Worm (Caenorhabditis elegans): ENCODE data around the gene K10H10.6.
A peak's percentile ranks its signal among the peaks of the same experiment; 100 is the strongest.

K10H10.6 gene

ce11 chrII:14488661-14489060 lies 14.4 kb upstream of the K10H10.6 start, which contains the start of gene usp-14:
Gene usp-14, minus strand, starts transcription at chrII:14488688.
- TF ChIP-seq lin-13 (GFP tag; optimal IDR thresholded peaks at IDR 0.05) (no peak), C16A3.4 (tag; optimal IDR thresholded peaks at IDR 0.05) (peak; percentile 38), fkh-8 (tag; optimal IDR thresholded peaks at IDR 0.05) (peak; percentile 55), C34B4.2 (tag; optimal IDR thresholded peaks at IDR 0.05) (no peak), fkh-4 (tag; optimal IDR thresholded peaks at IDR 0.05; ENCODE audit: borderline replicate concordance) (no peak), vab-15 (tag; optimal IDR thresholded peaks at IDR 0.05) (no peak), zip-4 (GFP tag; optimal IDR thresholded peaks at IDR 0.05) (peak; percentile 50), nhr-90 (tag; optimal IDR thresholded peaks at IDR 0.05; ENCODE audit: poor library complexity) (peak; percentile 70), tbx-2 (tag; optimal IDR thresholded peaks at IDR 0.05) (peak; percentile 66), pqm-1 (tag; optimal IDR thresholded peaks at IDR 0.05) (no peak), grh-1 (GFP tag; IDR thresholded peaks at IDR 0.05) (peak; percentile 37; the same call in 1 of the 2 replicates), hlh-4 (tag; optimal IDR thresholded peaks at IDR 0.05) (no peak), nhr-84 (tag; optimal IDR thresholded peaks at IDR 0.05) (no peak), isw-1 (GFP tag; IDR thresholded peaks at IDR 0.05) (peak; percentile 45), lin-35 (GFP tag; optimal IDR thresholded peaks at IDR 0.05) (peak; percentile 82 to 90), C04F5.9 (tag; optimal IDR thresholded peaks at IDR 0.05) (no peak), nhr-47 (tag; optimal IDR thresholded peaks at IDR 0.05) (peak; percentile 73), unc-98 (GFP tag; IDR thresholded peaks at IDR 0.05) (no peak), ceh-88 (GFP tag; IDR thresholded peaks at IDR 0.05) (no peak), Y116A8C.19 (tag; optimal IDR thresholded peaks at IDR 0.05; ENCODE audit: borderline replicate concordance) (no peak), hlh-17 (GFP tag; optimal IDR thresholded peaks at IDR 0.05; ENCODE audit: borderline replicate concordance) (no peak), snpc-4 (tag; optimal IDR thresholded peaks at IDR 0.05) (peak; percentile 68), efl-1 (optimal IDR thresholded peaks at IDR 0.05) (peak; percentile 77 to 80), efl-1 (GFP tag; optimal IDR thresholded peaks at IDR 0.05 in 1 of 2) (peak; percentile 82 to 98), nhr-20 (tag; optimal IDR thresholded peaks at IDR 0.05) (peak; percentile 67), irx-1 (tag; optimal IDR thresholded peaks at IDR 0.05) (peak; percentile 51), fos-1 (tag; optimal IDR thresholded peaks at IDR 0.05) (no peak), nhr-28 (tag; optimal IDR thresholded peaks at IDR 0.05) (no peak), egl-13 (tag; optimal IDR thresholded peaks at IDR 0.05) (peak; percentile 20), ceh-8 (GFP tag; optimal IDR thresholded peaks at IDR 0.05) (no peak), lin-39 (tag; optimal IDR thresholded peaks at IDR 0.05) (no peak), ztf-4 (tag; optimal IDR thresholded peaks at IDR 0.05) (no peak), nhr-12 (tag; optimal IDR thresholded peaks at IDR 0.05) (no peak), nhr-11 (tag; optimal IDR thresholded peaks at IDR 0.05) (no peak), mdl-1 (tag; optimal IDR thresholded peaks at IDR 0.05) (peak in 1 of 2 experiments; percentile 52), zag-1 (tag; optimal IDR thresholded peaks at IDR 0.05) (no peak), aly-2 (tag; optimal IDR thresholded peaks at IDR 0.05) (no peak), egl-27 (tag; optimal IDR thresholded peaks at IDR 0.05) (no peak), lin-14 (GFP tag; optimal IDR thresholded peaks at IDR 0.05) (peak; percentile 91), sptf-1 (tag; optimal IDR thresholded peaks at IDR 0.05) (no peak), dpl-1 (GFP tag; optimal IDR thresholded peaks at IDR 0.05) (peak; percentile 74 to 87 (median 87)), lir-3 (tag; optimal IDR thresholded peaks at IDR 0.05; ENCODE audit: poor library complexity) (peak; percentile 8), unc-30 (tag; optimal IDR thresholded peaks at IDR 0.05) (no peak), lsy-2 (tag; optimal IDR thresholded peaks at IDR 0.05) (peak; percentile 70 to 78), lin-15B (tag; optimal IDR thresholded peaks at IDR 0.05) (peak; percentile 51), blmp-1 (tag; optimal IDR thresholded peaks at IDR 0.05) (peak; percentile 69), ama-1 (optimal IDR thresholded peaks at IDR 0.05) (no peak), pax-3 (tag; optimal IDR thresholded peaks at IDR 0.05) (peak; percentile 0), ets-5 (GFP tag; IDR thresholded peaks at IDR 0.05) (no peak), ceh-82 (tag; optimal IDR thresholded peaks at IDR 0.05) (peak in 2 of 3 experiments; percentile 48 to 51), swsn-7 (tag; optimal IDR thresholded peaks at IDR 0.05) (peak; percentile 66), tlp-1 (tag; optimal IDR thresholded peaks at IDR 0.05) (no peak), ztf-11 (tag; optimal IDR thresholded peaks at IDR 0.05) (no peak), xbp-1 (tag; optimal IDR thresholded peaks at IDR 0.05) (peak; percentile 63)

All from whole organism, L1 larva.